Worm (Caenorhabditis elegans): ENCODE data around the gene nhr-285.

ce11 chrV:15776651-15777050 lies 2.4 kb downstream of the nhr-285 start, which contains the start of gene nhr-283:
- TF ChIP-seq ref-1 (GFP tag; conservative IDR thresholded peaks at IDR 0.05) = no peak
- TF ChIP-seq tab-1 (GFP tag; IDR thresholded peaks at IDR 0.05) = no peak
- no peak for TF ChIP-seq flt-1 (GFP tag; IDR thresholded peaks at IDR 0.05)
- no peak for TF ChIP-seq ztf-29 (GFP tag; IDR thresholded peaks at IDR 0.05)
- no peak for TF ChIP-seq klf-2 (GFP tag; conservative IDR thresholded peaks at IDR 0.05)
- no peak for TF ChIP-seq ztf-23 (GFP tag; IDR thresholded peaks at IDR 0.05)
- TF ChIP-seq med-1 (GFP tag; optimal IDR thresholded peaks at IDR 0.05; ENCODE audit: insufficient read depth) = no peak
- TF ChIP-seq T22C8.4 (GFP tag; IDR thresholded peaks at IDR 0.05) = no peak
- TF ChIP-seq cog-1 (tag; optimal IDR thresholded peaks at IDR 0.05) = no peak

Measured in whole organism, midembryonic.